Worm (Caenorhabditis elegans): Measurements from ENCODE around the gene F40G9.18.

DNA sequence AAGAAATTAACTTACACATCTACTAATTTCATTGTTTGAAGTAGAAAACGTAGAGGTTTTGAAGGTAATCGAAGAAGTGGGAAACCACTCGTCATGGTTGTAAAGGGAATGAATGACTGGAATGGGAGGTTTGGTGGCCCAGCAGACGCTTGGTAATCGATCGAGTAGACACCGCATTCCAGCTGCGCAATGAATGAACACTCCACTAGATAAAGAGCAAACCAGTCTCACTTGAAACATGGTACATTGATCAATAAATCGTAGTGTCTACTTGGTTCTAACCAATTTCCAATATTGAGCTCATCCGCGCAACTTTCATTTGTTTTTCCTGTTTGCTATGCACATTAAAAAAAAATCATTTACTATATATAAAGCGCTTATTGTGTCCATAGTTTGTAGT is 23.0 kb downstream of the F40G9.18 start, which contains the start of gene fbxb-84:
- TF ChIP-seq ama-1 (optimal IDR thresholded peaks at IDR 0.05): no peak
- TF ChIP-seq flt-1 (GFP tag; IDR thresholded peaks at IDR 0.05): no peak
- TF ChIP-seq ceh-13 (GFP tag; optimal IDR thresholded peaks at IDR 0.05): no peak
- TF ChIP-seq tbx-37 (GFP tag; conservative IDR thresholded peaks at IDR 0.05): no peak
- TF ChIP-seq F13C5.2 (tag; optimal IDR thresholded peaks at IDR 0.05): no peak
- no peak for TF ChIP-seq tra-4 (tag; optimal IDR thresholded peaks at IDR 0.05)
- no peak for TF ChIP-seq scrt-1 (GFP tag; IDR thresholded peaks at IDR 0.05)
